Fruit fly (Drosophila melanogaster) whole organism, embryonic: ENCODE data around the gene CG14868.

Experiments
- Abd-B ChIP-seq: fragments of 200-800 bp; sonication (Bioruptor generic); optimal IDR thresholded peaks from 2 replicates; lab custom pipeline; 2018; ENCODE audit warnings: missing biosample characterization, mild to moderate bottlenecking, missing genetic modification characterization, moderate library complexity
- Aef1 ChIP-seq: fragments of 200-800 bp; sonication (Bioruptor generic); IDR thresholded peaks from 3 replicates; pipeline ENCODE4 v1.3.6; 2022; ENCODE audit warnings: missing biosample characterization, missing genetic modification characterization
- B-H1 ChIP-seq: fragments of 200-800 bp; sonication (Bioruptor generic); IDR thresholded peaks from 3 replicates; pipeline ENCODE4 v1.3.6; 2022; ENCODE audit warnings: missing biosample characterization, missing genetic modification characterization
- CG1024 ChIP-seq: fragments of 200-800 bp; sonication (Bioruptor generic); IDR thresholded peaks from 2 replicates; pipeline ENCODE4 v1.3.6; 2022; ENCODE audit warnings: missing biosample characterization, missing genetic modification characterization
- CG10274 ChIP-seq: fragments of 200-800 bp; sonication (Bioruptor generic); optimal IDR thresholded peaks from 3 replicates; lab custom pipeline; 2017; ENCODE audit warnings: missing biosample characterization, mild to moderate bottlenecking, missing genetic modification characterization
- CG10431 ChIP-seq: fragments of 200-800 bp; sonication (Bioruptor generic); optimal IDR thresholded peaks from 3 replicates; lab custom pipeline; 2018; ENCODE audit warnings: missing biosample characterization, mild to moderate bottlenecking, missing genetic modification characterization
- CG10654 ChIP-seq: fragments of 200-800 bp; sonication (Bioruptor generic); optimal IDR thresholded peaks from 2 replicates; lab custom pipeline; 2016; ENCODE audit warnings: missing biosample characterization, missing genetic modification characterization
- CG11085 ChIP-seq: fragments of 200-800 bp; sonication (Bioruptor generic); IDR thresholded peaks from 2 replicates; pipeline ENCODE4 v1.3.6; 2022; ENCODE audit warnings: missing biosample characterization, missing genetic modification characterization
- CG11247 ChIP-seq: fragments of 200-800 bp; sonication (Bioruptor generic); IDR thresholded peaks from 2 replicates; pipeline ENCODE4 v1.3.6; 2022; ENCODE audit warnings: missing biosample characterization, missing genetic modification characterization
- CG13894 ChIP-seq: fragments of 200-800 bp; sonication (Bioruptor generic); optimal IDR thresholded peaks from 3 replicates; lab custom pipeline; 2018; ENCODE audit warnings: missing biosample characterization, mild to moderate bottlenecking, missing genetic modification characterization, moderate library complexity
- CG14710 ChIP-seq: fragments of 200-800 bp; sonication (Bioruptor generic); optimal IDR thresholded peaks from 3 replicates; lab custom pipeline; 2019; ENCODE audit warnings: missing biosample characterization, mild to moderate bottlenecking, missing genetic modification characterization, moderate library complexity
- CG15514 ChIP-seq: fragments of 200-800 bp; sonication (Bioruptor generic); optimal IDR thresholded peaks from 3 replicates; lab custom pipeline; 2017; ENCODE audit warnings: missing biosample characterization, missing genetic modification characterization, mild to moderate bottlenecking, moderate library complexity, missing genetic modification reagents
- CG17912 ChIP-seq: fragments of 200-800 bp; sonication (Bioruptor generic); optimal IDR thresholded peaks from 2 replicates; lab custom pipeline; 2018; ENCODE audit warnings: missing biosample characterization, mild to moderate bottlenecking, missing genetic modification characterization
- CG18619 ChIP-seq: fragments of 200-800 bp; sonication (Bioruptor generic); optimal IDR thresholded peaks from 3 replicates; lab custom pipeline; 2017; ENCODE audit warnings: missing biosample characterization, mild to moderate bottlenecking, missing genetic modification characterization
- CG18764 ChIP-seq: fragments of 200-800 bp; sonication (Bioruptor generic); optimal IDR thresholded peaks from 3 replicates; lab custom pipeline; 2016; ENCODE audit warnings: missing biosample characterization, missing genetic modification characterization
- CG2712 ChIP-seq: fragments of 200-800 bp; optimal IDR thresholded peaks from 3 replicates; lab custom pipeline; 2019; ENCODE audit warnings: missing biosample characterization, mild to moderate bottlenecking, missing genetic modification characterization, moderate library complexity
- CG31365 ChIP-seq: fragments of 200-800 bp; sonication (Bioruptor generic); optimal IDR thresholded peaks from 2 replicates; lab custom pipeline; 2018; ENCODE audit warnings: missing biosample characterization, mild to moderate bottlenecking, missing genetic modification characterization
- CG3726 ChIP-seq: fragments of 200-800 bp; sonication (Bioruptor generic); IDR thresholded peaks from 3 replicates; pipeline ENCODE4, ENCODE4 v1.3.6; 2022; ENCODE audit warnings: missing biosample characterization, missing genetic modification characterization
- CG4282 ChIP-seq: fragments of 200-800 bp; sonication (Bioruptor generic); optimal IDR thresholded peaks from 2 replicates; lab custom pipeline; 2016; ENCODE audit warnings: missing biosample characterization, missing genetic modification characterization
- CG6689 ChIP-seq: fragments of 200-800 bp; sonication (Bioruptor generic); IDR thresholded peaks from 2 replicates; pipeline ENCODE4 v1.3.6; 2022; ENCODE audit warnings: missing biosample characterization, missing genetic modification characterization
- CG6765 ChIP-seq: fragments of 200-800 bp; sonication (Bioruptor generic); optimal IDR thresholded peaks from 3 replicates; lab custom pipeline; 2017; ENCODE audit warnings: missing biosample characterization, mild to moderate bottlenecking, missing genetic modification characterization
- CG7839 ChIP-seq: fragments of 200-800 bp; sonication (Bioruptor generic); optimal IDR thresholded peaks from 3 replicates; lab custom pipeline; 2018; ENCODE audit warnings: missing biosample characterization, mild to moderate bottlenecking, missing genetic modification characterization, moderate library complexity
- CoRest ChIP-seq: fragments of 200-800 bp; sonication (Bioruptor generic); optimal IDR thresholded peaks from 3 replicates; lab custom pipeline; 2018; ENCODE audit warnings: missing biosample characterization, mild to moderate bottlenecking, missing genetic modification characterization, moderate library complexity
- ERR ChIP-seq: fragments of 200-800 bp; sonication (Bioruptor generic); optimal IDR thresholded peaks from 2 replicates; lab custom pipeline; 2016; ENCODE audit warnings: missing biosample characterization, missing genetic modification characterization
- Fer1 ChIP-seq: fragments of 200-800 bp; sonication (Bioruptor generic); optimal IDR thresholded peaks from 2 replicates; lab custom pipeline; 2017; ENCODE audit warnings: missing biosample characterization, mild to moderate bottlenecking, missing genetic modification characterization
- HmgD ChIP-seq: fragments of 200-800 bp; sonication (Bioruptor generic); optimal IDR thresholded peaks from 3 replicates; lab custom pipeline; 2016; ENCODE audit warnings: missing biosample characterization, missing genetic modification characterization
- Ptx1 ChIP-seq: fragments of 200-800 bp; sonication (Bioruptor generic); IDR thresholded peaks from 2 replicates; pipeline ENCODE4 v1.3.6; 2022; ENCODE audit warnings: missing biosample characterization, missing genetic modification characterization
- Side ChIP-seq: fragments of 200-800 bp; sonication (Bioruptor generic); optimal IDR thresholded peaks from 2 replicates; lab custom pipeline; 2016; ENCODE audit warnings: missing biosample characterization, missing genetic modification characterization
- aop ChIP-seq: fragments of 200-800 bp; sonication (Bioruptor generic); IDR thresholded peaks from 2 replicates; pipeline ENCODE4 v1.3.6; 2022; ENCODE audit warnings: missing biosample characterization, missing genetic modification characterization
- ash1 ChIP-seq: fragments of 200-800 bp; sonication (Bioruptor generic); optimal IDR thresholded peaks from 2 replicates; lab custom pipeline; 2018; ENCODE audit warnings: missing biosample characterization, mild to moderate bottlenecking, missing genetic modification characterization
- ato ChIP-seq: fragments of 200-800 bp; sonication (Bioruptor generic); IDR thresholded peaks from 2 replicates; pipeline ENCODE4 v1.3.6; 2022; ENCODE audit warnings: missing biosample characterization, missing genetic modification characterization; ENCODE audit not compliant: partially characterized antibody
- cas ChIP-seq: fragments of 200-800 bp; sonication (Bioruptor generic); IDR thresholded peaks from 2 replicates; pipeline ENCODE4 v1.3.6; 2022; ENCODE audit warnings: missing biosample characterization, missing genetic modification characterization
- disco-r ChIP-seq: fragments of 200-800 bp; sonication (Bioruptor generic); optimal IDR thresholded peaks from 2 replicates; lab custom pipeline; 2016; ENCODE audit warnings: missing biosample characterization, missing genetic modification characterization
- en ChIP-seq: fragments of 200-800 bp; sonication (Bioruptor generic); optimal IDR thresholded peaks from 2 replicates; lab custom pipeline; 2016; ENCODE audit warnings: missing biosample characterization, missing genetic modification characterization
- eve ChIP-seq, 2 experiments: fragments of >200 bp; optimal IDR thresholded peaks; 2 replicates each; lab custom pipeline; 2017; ENCODE audit warnings: missing biosample characterization in 2 of 2, missing genetic modification characterization in 2 of 2
- gem ChIP-seq: fragments of 200-800 bp; sonication (Bioruptor generic); optimal IDR thresholded peaks from 2 replicates; lab custom pipeline; 2019; ENCODE audit warnings: missing biosample characterization, mild to moderate bottlenecking, missing genetic modification characterization, moderate library complexity
- gsb-n ChIP-seq: fragments of 200-800 bp; sonication (Bioruptor generic); optimal IDR thresholded peaks from 3 replicates; lab custom pipeline; 2018; ENCODE audit warnings: missing biosample characterization, mild to moderate bottlenecking, missing genetic modification characterization
- inv ChIP-seq: fragments of 200-800 bp; sonication (Bioruptor generic); IDR thresholded peaks from 2 replicates; pipeline ENCODE4 v1.3.6; 2022; ENCODE audit warnings: missing biosample characterization, missing genetic modification characterization; ENCODE audit not compliant: partially characterized antibody
- luna ChIP-seq: fragments of 200-800 bp; sonication (Bioruptor generic); optimal IDR thresholded peaks from 2 replicates; lab custom pipeline; 2016; ENCODE audit warnings: missing biosample characterization, missing genetic modification characterization
- mam ChIP-seq: fragments of 200-800 bp; sonication (Bioruptor generic); optimal IDR thresholded peaks from 3 replicates; lab custom pipeline; 2016; ENCODE audit warnings: missing biosample characterization, missing genetic modification characterization
- mirr ChIP-seq: fragments of 200-800 bp; sonication (Bioruptor generic); optimal IDR thresholded peaks from 3 replicates; lab custom pipeline; 2018; ENCODE audit warnings: missing biosample characterization, mild to moderate bottlenecking, missing genetic modification characterization
- pan ChIP-seq, 4 experiments: fragments of >200 bp in 3 of 4; fragments of 200-800 bp in 1 of 4; sonication (Bioruptor generic) in 1 of 4; optimal IDR thresholded peaks in 3 of 4; IDR thresholded peaks in 1 of 4; 2 replicates each; pipeline versions ENCODE4 v1.3.6 to Lab custom; 2017 to 2022; ENCODE audit warnings: missing biosample characterization in 2 of 4, missing genetic modification characterization in 2 of 4, mixed read lengths in 1 of 4
- pfk ChIP-seq: fragments of 200-800 bp; sonication (Bioruptor generic); optimal IDR thresholded peaks from 2 replicates; lab custom pipeline; 2018; ENCODE audit warnings: missing biosample characterization, mild to moderate bottlenecking, missing genetic modification characterization, moderate library complexity
- pho ChIP-seq: fragments of 200-800 bp; sonication (Bioruptor generic); optimal IDR thresholded peaks from 2 replicates; lab custom pipeline; 2016; ENCODE audit warnings: missing biosample characterization, missing genetic modification characterization
- salm ChIP-seq: fragments of 200-800 bp; sonication (Bioruptor generic); optimal IDR thresholded peaks from 2 replicates; lab custom pipeline; 2018; ENCODE audit warnings: missing biosample characterization, mild to moderate bottlenecking, missing genetic modification characterization
- trem ChIP-seq: fragments of 200-800 bp; optimal IDR thresholded peaks from 3 replicates; lab custom pipeline; 2019; ENCODE audit warnings: missing biosample characterization, mild to moderate bottlenecking, missing genetic modification characterization, moderate library complexity
- z ChIP-seq: fragments of 200-800 bp; sonication (Bioruptor generic); IDR thresholded peaks from 3 replicates; pipeline ENCODE4 v1.3.6; 2022; ENCODE audit warnings: missing biosample characterization, missing genetic modification characterization
- zen2 ChIP-seq: fragments of 200-800 bp; sonication (Bioruptor generic); IDR thresholded peaks from 3 replicates; pipeline ENCODE4 v1.3.6; 2022; ENCODE audit warnings: missing biosample characterization, missing genetic modification characterization; ENCODE audit not compliant: partially characterized antibody

CG14868 gene

DNA sequence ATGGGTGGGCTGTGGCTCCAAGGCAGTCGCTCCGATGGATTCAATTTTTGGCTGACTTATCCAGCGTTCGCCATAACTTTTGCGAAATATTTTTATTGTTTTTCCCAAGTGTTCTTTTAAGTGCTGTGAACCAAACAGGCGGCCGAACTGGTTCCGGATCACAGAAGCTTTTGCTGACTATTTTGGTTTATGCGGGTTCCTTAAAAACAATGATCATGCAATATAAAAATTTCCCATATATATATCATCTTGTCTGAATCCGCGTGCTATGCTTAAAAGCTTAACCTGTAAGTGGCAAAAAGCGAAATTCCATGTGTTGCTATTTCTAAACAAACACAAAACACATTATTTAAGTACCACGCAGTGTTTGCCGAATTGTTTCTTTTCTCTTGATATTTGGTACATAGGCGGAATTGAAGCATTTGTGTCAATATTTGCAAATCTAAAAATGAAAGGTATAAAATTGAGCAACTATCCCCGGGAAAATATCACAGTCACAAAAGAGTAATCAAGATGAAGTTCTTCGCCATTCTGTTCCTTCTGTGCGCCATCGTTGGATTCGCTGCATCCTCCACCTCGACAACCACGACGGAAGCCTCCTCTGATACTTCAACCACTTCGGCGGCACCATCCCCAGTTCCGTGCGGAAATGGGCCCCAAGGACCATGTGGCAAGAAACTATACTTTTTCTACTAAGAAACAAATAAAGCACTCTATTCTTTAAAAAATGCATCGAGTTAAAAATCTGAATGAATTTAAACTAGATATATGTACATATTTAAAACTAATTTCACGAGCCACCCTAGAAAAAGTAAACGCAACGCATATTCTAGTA, 49.6 kb downstream of the CG14868 start, which contains the start of the genes CG6276 and CG44040 (continued):
- TF ChIP-seq ato (GFP tag; lab: Robert Waterston, UW) (no peak), Abd-B (no peak), ERR (GFP tag; lab: Kevin White, UChicago) (no peak), disco-r (GFP tag; lab: Kevin White, UChicago) (peak; percentile 5), pfk (no peak), CG13894 (tag; lab: Kevin White, UChicago) (peak; percentile 20), ash1 (GFP tag; lab: Kevin White, UChicago) (no peak), HmgD (GFP tag; lab: Kevin White, UChicago) (no peak), gem (tag; lab: Kevin White, UChicago) (peak; percentile 64), CG10654 (GFP tag; lab: Kevin White, UChicago) (peak; percentile 23), inv (GFP tag; lab: Robert Waterston, UW) (no peak), CG1024 (GFP tag; lab: Robert Waterston, UW) (no peak), CG11247 (GFP tag; lab: Robert Waterston, UW) (0 out of 2 replicates have a peak, but pooled peaks have one; percentile 16), mirr (GFP tag; lab: Kevin White, UChicago) (no peak), CG15514 (peak; percentile 99), CG18619 (GFP tag; lab: Kevin White, UChicago) (peak; percentile 30), trem (peak; percentile 27), en (peak; percentile 16), Side (GFP tag; lab: Kevin White, UChicago) (peak; percentile 6), CG14710 (tag; lab: Kevin White, UChicago) (peak; percentile 32), CG6689 (GFP tag; lab: Robert Waterston, UW) (peak; percentile 74), gsb-n (tag; lab: Kevin White, UChicago) (peak; percentile 2), CG7839 (peak; percentile 54), CG4282 (GFP tag; lab: Kevin White, UChicago) (no peak), CG3726 (GFP tag; lab: Robert Waterston, UW) (no peak), CG11085 (no peak), Aef1 (GFP tag; lab: Robert Waterston, UW) (no peak), salm (tag; lab: Kevin White, UChicago) (no peak), CG18764 (GFP tag; lab: Kevin White, UChicago) (no peak), zen2 (no peak), pho (GFP tag; lab: Kevin White, UChicago) (peak; percentile 69), eve (GFP tag; optimal IDR thresholded peaks at IDR 0.05; lab: Kevin White, UChicago) (no peak), CG2712 (tag; lab: Kevin White, UChicago) (peak; percentile 53), CG10431 (GFP tag; lab: Kevin White, UChicago) (no peak), pan (optimal IDR thresholded peaks at IDR 0.05; lab: Kevin White, UChicago) (no peak), pan (GFP tag; optimal IDR thresholded peaks at IDR 0.05 in 1 of 2, IDR thresholded peaks at IDR 0.05 in 1 of 2) (peak in 1 of 2 experiments; percentile 49), mam (GFP tag; lab: Kevin White, UChicago) (peak; percentile 26), CoRest (tag; lab: Kevin White, UChicago) (peak; percentile 51), B-H1 (no peak; the same call in 2 of the 3 replicates), z (GFP tag; lab: Robert Waterston, UW) (no peak), Fer1 (GFP tag; lab: Kevin White, UChicago) (peak; percentile 55), Ptx1 (peak; percentile 40; the same call in 1 of the 2 replicates), CG31365 (tag; lab: Kevin White, UChicago) (peak; percentile 17), CG17912 (GFP tag; lab: Kevin White, UChicago) (peak; percentile 6), cas (GFP tag; lab: Robert Waterston, UW) (no peak), luna (GFP tag; lab: Kevin White, UChicago) (peak; percentile 34), CG6765 (GFP tag; lab: Kevin White, UChicago) (peak; percentile 73), CG10274 (GFP tag; lab: Kevin White, UChicago) (peak; percentile 47), aop (GFP tag; lab: Robert Waterston, UW) (peak; percentile 23; the same call in 1 of the 2 replicates)
